Fruit fly (Drosophila melanogaster) whole organism, embryonic: ENCODE measurements around the gene CG31141.

Experiments used
- Bteb2 ChIP-seq: fragments of 200-800 bp; sonication (Bioruptor generic); optimal IDR thresholded peaks from 2 replicates; lab custom pipeline; 2016; ENCODE audit warnings: missing biosample characterization, missing genetic modification characterization
- CG10543 ChIP-seq: fragments of 200-800 bp; sonication (Bioruptor generic); optimal IDR thresholded peaks from 3 replicates; lab custom pipeline; 2017; ENCODE audit warnings: missing biosample characterization, mild to moderate bottlenecking, missing genetic modification characterization, moderate library complexity
- CG13123 ChIP-seq: fragments of 200-800 bp; sonication (Bioruptor generic); optimal IDR thresholded peaks from 2 replicates; lab custom pipeline; 2016; ENCODE audit warnings: missing biosample characterization, missing genetic modification characterization
- CG14860 ChIP-seq: fragments of 200-800 bp; sonication (Bioruptor generic); IDR thresholded peaks from 3 replicates; pipeline ENCODE4 v1.3.6; 2022; ENCODE audit warnings: missing biosample characterization, missing genetic modification characterization; ENCODE audit not compliant: partially characterized antibody
- CG1647 ChIP-seq: fragments of 200-800 bp; sonication (Bioruptor generic); optimal IDR thresholded peaks from 3 replicates; lab custom pipeline; 2016; ENCODE audit warnings: missing biosample characterization, missing genetic modification characterization
- CG18476 ChIP-seq: fragments of 200-800 bp; sonication (Bioruptor generic); optimal IDR thresholded peaks from 2 replicates; lab custom pipeline; 2016; ENCODE audit warnings: missing biosample characterization, mild to moderate bottlenecking, missing genetic modification characterization
- CG2712 ChIP-seq: fragments of 200-800 bp; optimal IDR thresholded peaks from 3 replicates; lab custom pipeline; 2019; ENCODE audit warnings: missing biosample characterization, mild to moderate bottlenecking, missing genetic modification characterization, moderate library complexity
- CG31441 ChIP-seq: fragments of 200-800 bp; sonication (Bioruptor generic); IDR thresholded peaks from 2 replicates; pipeline ENCODE4 v1.3.6; 2022; ENCODE audit warnings: missing biosample characterization, missing genetic modification characterization
- CG3281 ChIP-seq: fragments of 200-800 bp; sonication (Bioruptor generic); optimal IDR thresholded peaks from 3 replicates; lab custom pipeline; 2017; ENCODE audit warnings: missing biosample characterization, mild to moderate bottlenecking, missing genetic modification characterization
- CG3995 ChIP-seq: fragments of 200-800 bp; sonication (Bioruptor generic); optimal IDR thresholded peaks from 3 replicates; lab custom pipeline; 2016; ENCODE audit warnings: missing biosample characterization, missing genetic modification characterization
- CG42726 ChIP-seq: fragments of 200-800 bp; sonication (Bioruptor generic); IDR thresholded peaks from 2 replicates; pipeline ENCODE4 v1.3.6; 2022; ENCODE audit warnings: missing biosample characterization, missing genetic modification characterization; ENCODE audit not compliant: partially characterized antibody
- CG4854 ChIP-seq: fragments of 200-800 bp; sonication (Bioruptor generic); optimal IDR thresholded peaks from 2 replicates; lab custom pipeline; 2016; ENCODE audit warnings: missing biosample characterization, missing genetic modification characterization, inconsistent platforms
- CG7839 ChIP-seq: fragments of 200-800 bp; sonication (Bioruptor generic); optimal IDR thresholded peaks from 3 replicates; lab custom pipeline; 2018; ENCODE audit warnings: missing biosample characterization, mild to moderate bottlenecking, missing genetic modification characterization, moderate library complexity
- D19A ChIP-seq: fragments of 200-800 bp; optimal IDR thresholded peaks from 3 replicates; lab custom pipeline; 2019; ENCODE audit warnings: missing biosample characterization, mild to moderate bottlenecking, missing genetic modification characterization, moderate library complexity
- Deaf1 ChIP-seq: fragments of 200-800 bp; optimal IDR thresholded peaks from 3 replicates; lab custom pipeline; 2019; ENCODE audit warnings: missing biosample characterization, mild to moderate bottlenecking, missing genetic modification characterization, moderate library complexity
- Drgx ChIP-seq: fragments of 200-800 bp; sonication (Bioruptor generic); IDR thresholded peaks from 2 replicates; pipeline ENCODE4 v1.3.6; 2022; ENCODE audit warnings: missing biosample characterization, missing genetic modification characterization
- Eip74EF ChIP-seq, 2 experiments: fragments of 200-800 bp in 1 of 2; fragments of >200 bp in 1 of 2; sonication (Bioruptor generic) in 1 of 2; optimal IDR thresholded peaks; 2 replicates each; lab custom pipeline; 2017 to 2019; ENCODE audit warnings: missing biosample characterization in 2 of 2, missing genetic modification characterization in 2 of 2, mild to moderate bottlenecking in 1 of 2, moderate library complexity in 1 of 2
- Elba2 ChIP-seq: fragments of 200-800 bp; sonication (Bioruptor generic); optimal IDR thresholded peaks from 3 replicates; lab custom pipeline; 2016; ENCODE audit warnings: missing biosample characterization, missing genetic modification characterization
- Fer1 ChIP-seq: fragments of 200-800 bp; sonication (Bioruptor generic); optimal IDR thresholded peaks from 2 replicates; lab custom pipeline; 2017; ENCODE audit warnings: missing biosample characterization, mild to moderate bottlenecking, missing genetic modification characterization
- HLH3B ChIP-seq: fragments of 200-800 bp; sonication (Bioruptor generic); IDR thresholded peaks from 2 replicates; pipeline ENCODE4 v1.3.6; 2022; ENCODE audit warnings: missing biosample characterization, missing genetic modification characterization
- MTF-1 ChIP-seq: fragments of 200-800 bp; sonication (Bioruptor generic); optimal IDR thresholded peaks from 2 replicates; lab custom pipeline; 2018; ENCODE audit warnings: missing biosample characterization, mild to moderate bottlenecking, missing genetic modification characterization, borderline replicate concordance
- Myb ChIP-seq: fragments of 200-800 bp; sonication (Bioruptor generic); optimal IDR thresholded peaks from 2 replicates; lab custom pipeline; 2016; ENCODE audit warnings: missing biosample characterization, missing genetic modification characterization
- PHDP ChIP-seq: fragments of 200-800 bp; sonication (Bioruptor generic); optimal IDR thresholded peaks from 3 replicates; lab custom pipeline; 2018; ENCODE audit warnings: missing biosample characterization, mild to moderate bottlenecking, missing genetic modification characterization, moderate library complexity
- Pdp1 ChIP-seq, 2 experiments: fragments of 200-800 bp; sonication (Bioruptor generic); optimal IDR thresholded peaks; 3 replicates each; lab custom pipeline; 2016; ENCODE audit warnings: missing biosample characterization in 2 of 2, missing genetic modification characterization in 2 of 2, mild to moderate bottlenecking in 1 of 2, moderate library complexity in 1 of 2
- ap ChIP-seq: fragments of 200-800 bp; sonication (Bioruptor generic); IDR thresholded peaks from 2 replicates; pipeline ENCODE4 v1.3.6; 2022; ENCODE audit warnings: missing biosample characterization, missing genetic modification characterization
- cato ChIP-seq: fragments of 200-800 bp; sonication (Bioruptor generic); optimal IDR thresholded peaks from 2 replicates; lab custom pipeline; 2016; ENCODE audit warnings: missing biosample characterization, missing genetic modification characterization, borderline replicate concordance
- corto ChIP-seq: fragments of 200-800 bp; sonication (Bioruptor generic); optimal IDR thresholded peaks from 2 replicates; lab custom pipeline; 2016; ENCODE audit warnings: missing biosample characterization, mild to moderate bottlenecking, missing genetic modification characterization, moderate library complexity
- crol ChIP-seq: fragments of 200-800 bp; sonication (Bioruptor generic); IDR thresholded peaks from 2 replicates; pipeline ENCODE4 v1.3.6; 2022; ENCODE audit warnings: missing biosample characterization, missing genetic modification characterization
- dpn ChIP-seq, 2 experiments: fragments of 200-800 bp; sonication (Bioruptor generic); optimal IDR thresholded peaks; 3 replicates each; lab custom pipeline; 2016; ENCODE audit warnings: missing biosample characterization in 2 of 2, missing genetic modification characterization in 2 of 2
- emc ChIP-seq: fragments of 200-800 bp; sonication (Bioruptor generic); optimal IDR thresholded peaks from 2 replicates; lab custom pipeline; 2016; ENCODE audit warnings: missing biosample characterization, missing genetic modification characterization
- eve ChIP-seq, 2 experiments: fragments of >200 bp; optimal IDR thresholded peaks; 2 replicates each; lab custom pipeline; 2017; ENCODE audit warnings: missing biosample characterization in 2 of 2, missing genetic modification characterization in 2 of 2
- fd102C ChIP-seq: fragments of 200-800 bp; sonication (Bioruptor generic); optimal IDR thresholded peaks from 2 replicates; lab custom pipeline; 2018; ENCODE audit warnings: missing biosample characterization, mild to moderate bottlenecking, missing genetic modification characterization, moderate library complexity
- fu2 ChIP-seq: fragments of 200-800 bp; sonication (Bioruptor generic); optimal IDR thresholded peaks from 2 replicates; lab custom pipeline; 2016; ENCODE audit warnings: missing biosample characterization, missing genetic modification characterization
- gem ChIP-seq: fragments of 200-800 bp; sonication (Bioruptor generic); optimal IDR thresholded peaks from 2 replicates; lab custom pipeline; 2019; ENCODE audit warnings: missing biosample characterization, mild to moderate bottlenecking, missing genetic modification characterization, moderate library complexity
- jing ChIP-seq: fragments of 200-800 bp; sonication (Bioruptor generic); optimal IDR thresholded peaks from 2 replicates; lab custom pipeline; 2018; ENCODE audit warnings: missing biosample characterization, mild to moderate bottlenecking, missing genetic modification characterization
- jumu ChIP-seq: fragments of 200-800 bp; sonication (Bioruptor generic); optimal IDR thresholded peaks from 3 replicates; lab custom pipeline; 2016; ENCODE audit warnings: missing biosample characterization, missing genetic modification characterization
- knrl ChIP-seq: fragments of 200-800 bp; sonication (Bioruptor generic); IDR thresholded peaks from 3 replicates; pipeline ENCODE4 v1.3.6; 2022; ENCODE audit warnings: missing biosample characterization, missing genetic modification characterization; ENCODE audit not compliant: partially characterized antibody
- mirr ChIP-seq: fragments of 200-800 bp; sonication (Bioruptor generic); optimal IDR thresholded peaks from 3 replicates; lab custom pipeline; 2018; ENCODE audit warnings: missing biosample characterization, mild to moderate bottlenecking, missing genetic modification characterization
- nmo ChIP-seq: fragments of 200-800 bp; sonication (Bioruptor generic); optimal IDR thresholded peaks from 2 replicates; lab custom pipeline; 2018; ENCODE audit warnings: missing biosample characterization, mild to moderate bottlenecking, missing genetic modification characterization, moderate library complexity
- p53 ChIP-seq: fragments of 200-800 bp; sonication (Bioruptor generic); optimal IDR thresholded peaks from 2 replicates; lab custom pipeline; 2016; ENCODE audit warnings: missing biosample characterization, missing genetic modification characterization
- peb ChIP-seq: fragments of 200-800 bp; sonication (Bioruptor generic); IDR thresholded peaks from 2 replicates; pipeline ENCODE4 v1.3.6; 2022; ENCODE audit warnings: missing biosample characterization, missing genetic modification characterization
- run ChIP-seq: fragments of 200-800 bp; sonication (Bioruptor generic); optimal IDR thresholded peaks from 3 replicates; lab custom pipeline; 2018; ENCODE audit warnings: missing biosample characterization, mild to moderate bottlenecking, missing genetic modification characterization
- sc ChIP-seq, 3 experiments: fragments of >200 bp in 2 of 3; fragments of 200-800 bp in 1 of 3; sonication (Bioruptor generic) in 1 of 3; optimal IDR thresholded peaks; 2 replicates in 2 of 3; 3 replicates in 1 of 3; lab custom pipeline; 2017; ENCODE audit warnings: mild to moderate bottlenecking in 1 of 3, missing biosample characterization in 1 of 3, missing genetic modification characterization in 1 of 3, missing genetic modification reagents in 1 of 3
- sd ChIP-seq: fragments of 200-800 bp; sonication (Bioruptor generic); optimal IDR thresholded peaks from 3 replicates; lab custom pipeline; 2018; ENCODE audit warnings: missing biosample characterization, mild to moderate bottlenecking, missing genetic modification characterization, moderate library complexity
- tup ChIP-seq: fragments of 200-800 bp; sonication (Bioruptor generic); optimal IDR thresholded peaks from 2 replicates; lab custom pipeline; 2016; ENCODE audit warnings: missing biosample characterization, mild to moderate bottlenecking, missing genetic modification characterization, moderate library complexity
- tx ChIP-seq: fragments of 200-800 bp; sonication (Bioruptor generic); optimal IDR thresholded peaks from 2 replicates; lab custom pipeline; 2016; ENCODE audit warnings: missing biosample characterization, missing genetic modification characterization
- unpg ChIP-seq: fragments of 200-800 bp; sonication (Bioruptor generic); optimal IDR thresholded peaks from 3 replicates; lab custom pipeline; 2018; ENCODE audit warnings: missing biosample characterization, mild to moderate bottlenecking, missing genetic modification characterization, moderate library complexity
- vnd ChIP-seq: fragments of 200-800 bp; sonication (Bioruptor generic); IDR thresholded peaks from 3 replicates; pipeline ENCODE4 v1.3.6; 2022; ENCODE audit warnings: missing biosample characterization, missing genetic modification characterization; ENCODE audit not compliant: partially characterized antibody
- wor ChIP-seq: fragments of 200-800 bp; sonication (Bioruptor generic); IDR thresholded peaks from 2 replicates; pipeline ENCODE4 v1.3.6; 2022; ENCODE audit warnings: missing biosample characterization, missing genetic modification characterization
- zf30C ChIP-seq: fragments of 200-800 bp; sonication (Bioruptor generic); optimal IDR thresholded peaks from 3 replicates; lab custom pipeline; 2018; ENCODE audit warnings: missing biosample characterization, mild to moderate bottlenecking, missing genetic modification characterization

Gene CG31141

dm6 chr3R:23887096-23887421 lies 36.0 kb upstream of the CG31141 start (continued):
- TF ChIP-seq tx (GFP tag; lab: Kevin White, UChicago) (no peak), Drgx (GFP tag; lab: Robert Waterston, UW) (peak; percentile 99), eve (GFP tag; optimal IDR thresholded peaks at IDR 0.05; lab: Kevin White, UChicago) (peak in 1 of 2 experiments; percentile 95), CG1647 (peak; percentile 60), knrl (no peak), CG3995 (GFP tag; lab: Kevin White, UChicago) (no peak), HLH3B (GFP tag; lab: Robert Waterston, UW) (peak; percentile 94), CG2712 (tag; lab: Kevin White, UChicago) (peak; percentile 98), fd102C (GFP tag; lab: Kevin White, UChicago) (peak; percentile 76), crol (GFP tag; lab: Robert Waterston, UW) (peak; percentile 54), CG3281 (GFP tag; lab: Kevin White, UChicago) (peak; percentile 72), dpn (GFP tag; optimal IDR thresholded peaks at IDR 0.05; lab: Kevin White, UChicago) (peak; percentile 49 to 88), sd (tag; lab: Kevin White, UChicago) (peak; percentile 65), Elba2 (no peak), emc (no peak), tup (peak; percentile 69), Eip74EF (GFP tag; optimal IDR thresholded peaks at IDR 0.05; lab: Kevin White, UChicago) (peak in 1 of 2 experiments; percentile 94), nmo (peak; percentile 98), mirr (no peak), CG10543 (GFP tag; lab: Kevin White, UChicago) (no peak), Pdp1 (GFP tag; optimal IDR thresholded peaks at IDR 0.05; lab: Kevin White, UChicago) (peak; percentile 52 to 69), CG14860 (no peak), zf30C (GFP tag; lab: Kevin White, UChicago) (no peak), Myb (GFP tag; lab: Kevin White, UChicago) (no peak), CG31441 (peak; percentile 91), wor (peak; percentile 90), CG13123 (GFP tag; lab: Kevin White, UChicago) (peak; percentile 86), p53 (GFP tag; lab: Kevin White, UChicago) (no peak), Deaf1 (tag; lab: Kevin White, UChicago) (peak; percentile 72), jumu (no peak), MTF-1 (GFP tag; lab: Kevin White, UChicago) (peak; percentile 89), ap (GFP tag; lab: Robert Waterston, UW) (peak; percentile 90), vnd (GFP tag; lab: Robert Waterston, UW) (no peak), run (tag; lab: Kevin White, UChicago) (peak; percentile 79), cato (GFP tag; lab: Kevin White, UChicago) (peak; percentile 73), jing (GFP tag; lab: Kevin White, UChicago) (peak; percentile 76), D19A (peak; percentile 100), Fer1 (GFP tag; lab: Kevin White, UChicago) (peak; percentile 78), CG18476 (GFP tag; lab: Kevin White, UChicago) (peak; percentile 89), fu2 (GFP tag; lab: Kevin White, UChicago) (no peak), corto (GFP tag; lab: Kevin White, UChicago) (peak; percentile 66), CG4854 (GFP tag; lab: Kevin White, UChicago) (peak; percentile 61), PHDP (peak; percentile 94), sc (optimal IDR thresholded peaks at IDR 0.05; lab: Kevin White, UChicago) (no peak), sc (GFP tag; optimal IDR thresholded peaks at IDR 0.05; lab: Kevin White, UChicago) (peak; percentile 94), CG7839 (peak; percentile 95), CG42726 (GFP tag; lab: Robert Waterston, UW) (no peak), Bteb2 (peak; percentile 22), peb (GFP tag; lab: Robert Waterston, UW) (peak; percentile 90), gem (tag; lab: Kevin White, UChicago) (peak; percentile 98), unpg (peak; percentile 95)
